Worm (Caenorhabditis elegans) whole organism, L3 larva: ENCODE results near the gene clec-55.

ENCODE experiments used
- ama-1 ChIP-seq: fragments of 150-350 bp; optimal IDR thresholded peaks from 2 replicates; lab custom pipeline; 2018
- egl-27 ChIP-seq: sonication (generic microtip); optimal IDR thresholded peaks from 4 replicates; lab custom pipeline; 2017; ENCODE audit warnings: missing biosample characterization, missing genetic modification reagents, missing genetic modification characterization
- fkh-10 ChIP-seq: sonication (generic microtip); optimal IDR thresholded peaks from 2 replicates; lab custom pipeline; 2017; ENCODE audit warnings: missing biosample characterization, missing genetic modification reagents, missing genetic modification characterization
- nhr-25 ChIP-seq: sonication (generic microtip); optimal IDR thresholded peaks from 2 replicates; lab custom pipeline; 2017; ENCODE audit warnings: missing biosample characterization, missing genetic modification characterization
- pha-4 ChIP-seq: fragments of 150-350 bp; optimal IDR thresholded peaks from 2 replicates; lab custom pipeline; 2014; ENCODE audit warnings: missing biosample characterization, missing genetic modification reagents, missing genetic modification characterization
- snpc-4 ChIP-seq: fragments of 150-350 bp; optimal IDR thresholded peaks from 2 replicates; lab custom pipeline; 2014; ENCODE audit warnings: missing biosample characterization, missing genetic modification characterization
- unc-39 ChIP-seq: sonication (generic microtip); optimal IDR thresholded peaks from 4 replicates; lab custom pipeline; 2017; ENCODE audit warnings: missing biosample characterization, missing genetic modification characterization
- unc-62 ChIP-seq: fragments of 150-350 bp; sonication (generic microtip); optimal IDR thresholded peaks from 4 replicates; lab custom pipeline; 2014; ENCODE audit warnings: missing biosample characterization, missing genetic modification reagents, missing genetic modification characterization
- ztf-11 ChIP-seq: fragments of 150-350 bp; optimal IDR thresholded peaks from 2 replicates; lab custom pipeline; 2014; ENCODE audit warnings: missing biosample characterization, missing genetic modification characterization

- TF ChIP-seq unc-62 (GFP tag; lab: Kevin White, UChicago) (no peak), ztf-11 (tag; lab: Kevin White, UChicago) (no peak), nhr-25 (tag; lab: Kevin White, UChicago) (no peak), ama-1 (no peak), fkh-10 (GFP tag; lab: Kevin White, UChicago) (no peak), pha-4 (tag; lab: Kevin White, UChicago) (no peak), snpc-4 (tag; lab: Kevin White, UChicago) (no peak), unc-39 (tag; lab: Kevin White, UChicago) (no peak), egl-27 (tag; lab: Kevin White, UChicago) (no peak)
Measured at ce11 chrV:14484582-14484981, 5.5 kb downstream of the clec-55 start, which contains the start of gene R02D5.4.
